Fruit fly (Drosophila melanogaster): ENCODE data around the gene CG6733.

DNA sequence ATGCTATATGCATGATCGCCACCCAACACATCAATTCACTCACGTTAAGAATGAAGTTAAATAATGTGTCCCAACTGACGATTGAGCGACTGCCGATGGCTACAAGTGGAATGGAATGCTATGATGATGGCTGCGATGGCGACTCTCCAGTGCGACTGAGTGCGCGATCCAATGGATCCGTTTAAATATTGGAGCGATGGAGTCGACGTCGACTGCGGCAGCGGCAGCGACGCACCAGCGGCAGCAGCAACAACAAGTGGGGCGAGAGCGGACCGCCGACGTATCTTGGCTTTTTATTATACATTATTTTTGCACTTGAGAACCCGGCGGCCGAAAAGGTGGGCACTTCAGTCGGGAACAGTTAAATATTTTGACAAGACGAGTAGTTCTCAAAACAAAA lies 40.1 kb upstream of the CG6733 start:
- TF ChIP-seq CG17806 (tag; optimal IDR thresholded peaks at IDR 0.05) (no peak), CG9948 (tag; optimal IDR thresholded peaks at IDR 0.05) (no peak), fd96Ca (GFP tag; IDR thresholded peaks at IDR 0.05) (no peak), Pif1B (GFP tag; optimal IDR thresholded peaks at IDR 0.05) (no peak), CG13204 (GFP tag; optimal IDR thresholded peaks at IDR 0.05) (no peak), Ets98B (GFP tag; IDR thresholded peaks at IDR 0.05) (no peak), rn (GFP tag; IDR thresholded peaks at IDR 0.05) (no peak), CG8159 (tag; optimal IDR thresholded peaks at IDR 0.05) (no peak), CG4496 (GFP tag; IDR thresholded peaks at IDR 0.05) (no peak), CG12605 (GFP tag; IDR thresholded peaks at IDR 0.05) (no peak), Pif1A (GFP tag; optimal IDR thresholded peaks at IDR 0.05) (no peak), gl (tag; optimal IDR thresholded peaks at IDR 0.05) (no peak)

Measured in whole organism, pupa.